Fruit fly (Drosophila melanogaster) whole organism, embryonic: ENCODE measurements around the gene Or67b.
A peak's percentile ranks its signal among the peaks of the same experiment; 100 is the strongest.

Experiments
- Aef1 ChIP-seq: fragments of 200-800 bp; sonication (Bioruptor generic); IDR thresholded peaks from 3 replicates; pipeline ENCODE4 v1.3.6; 2022; ENCODE audit warnings: missing biosample characterization, missing genetic modification characterization
- BEAF-32 ChIP-seq: fragments of 200-800 bp; sonication (Bioruptor generic); optimal IDR thresholded peaks from 3 replicates; lab custom pipeline; 2017; ENCODE audit warnings: missing biosample characterization, missing genetic modification characterization, mild to moderate bottlenecking, moderate library complexity, missing genetic modification reagents
- Bgb ChIP-seq: fragments of 200-800 bp; sonication (Bioruptor generic); IDR thresholded peaks from 2 replicates; pipeline ENCODE4 v1.3.6; 2022; ENCODE audit warnings: missing biosample characterization, missing genetic modification characterization; ENCODE audit not compliant: partially characterized antibody
- CG1233 ChIP-seq: fragments of 200-800 bp; sonication (Bioruptor generic); optimal IDR thresholded peaks from 4 replicates; lab custom pipeline; 2018; ENCODE audit warnings: missing biosample characterization, mild to moderate bottlenecking, missing genetic modification characterization
- CG13123 ChIP-seq: fragments of 200-800 bp; sonication (Bioruptor generic); optimal IDR thresholded peaks from 2 replicates; lab custom pipeline; 2016; ENCODE audit warnings: missing biosample characterization, missing genetic modification characterization
- CG13287 ChIP-seq: fragments of 200-800 bp; sonication (Bioruptor generic); IDR thresholded peaks from 2 replicates; pipeline ENCODE4 v1.3.6; 2022; ENCODE audit warnings: missing biosample characterization, missing genetic modification characterization; ENCODE audit not compliant: partially characterized antibody
- CG17568 ChIP-seq: fragments of 200-800 bp; sonication (Bioruptor generic); optimal IDR thresholded peaks from 2 replicates; lab custom pipeline; 2018; ENCODE audit warnings: missing biosample characterization, mild to moderate bottlenecking, missing genetic modification characterization, moderate library complexity
- CG18476 ChIP-seq: fragments of 200-800 bp; sonication (Bioruptor generic); optimal IDR thresholded peaks from 2 replicates; lab custom pipeline; 2016; ENCODE audit warnings: missing biosample characterization, mild to moderate bottlenecking, missing genetic modification characterization
- CG18764 ChIP-seq: fragments of 200-800 bp; sonication (Bioruptor generic); optimal IDR thresholded peaks from 3 replicates; lab custom pipeline; 2016; ENCODE audit warnings: missing biosample characterization, missing genetic modification characterization
- CG3995 ChIP-seq: fragments of 200-800 bp; sonication (Bioruptor generic); optimal IDR thresholded peaks from 3 replicates; lab custom pipeline; 2016; ENCODE audit warnings: missing biosample characterization, missing genetic modification characterization
- CG4282 ChIP-seq: fragments of 200-800 bp; sonication (Bioruptor generic); optimal IDR thresholded peaks from 2 replicates; lab custom pipeline; 2016; ENCODE audit warnings: missing biosample characterization, missing genetic modification characterization
- CG6272 ChIP-seq: fragments of 200-800 bp; sonication (Bioruptor generic); IDR thresholded peaks from 2 replicates; pipeline ENCODE4 v1.3.6; 2022; ENCODE audit warnings: missing biosample characterization, missing genetic modification characterization
- CG7556 ChIP-seq: fragments of 200-800 bp; sonication (Bioruptor generic); optimal IDR thresholded peaks from 2 replicates; lab custom pipeline; 2017; ENCODE audit warnings: missing biosample characterization, mild to moderate bottlenecking, missing genetic modification characterization
- CG9932 ChIP-seq: fragments of 200-800 bp; sonication (Bioruptor generic); IDR thresholded peaks from 2 replicates; pipeline ENCODE4 v1.3.6; 2022; ENCODE audit warnings: missing biosample characterization, missing genetic modification characterization
- Camta ChIP-seq: fragments of 200-800 bp; sonication (Bioruptor generic); optimal IDR thresholded peaks from 2 replicates; lab custom pipeline; 2016; ENCODE audit warnings: missing biosample characterization, missing genetic modification characterization
- Dbx ChIP-seq: fragments of 200-800 bp; sonication (Bioruptor generic); IDR thresholded peaks from 3 replicates; pipeline ENCODE4 v1.3.6; 2022; ENCODE audit warnings: missing biosample characterization, missing genetic modification characterization
- Dip3 ChIP-seq: fragments of 200-800 bp; sonication (Bioruptor generic); optimal IDR thresholded peaks from 3 replicates; lab custom pipeline; 2016; ENCODE audit warnings: missing biosample characterization, missing genetic modification characterization
- Dll ChIP-seq: fragments of 200-800 bp; sonication (Bioruptor generic); IDR thresholded peaks from 4 replicates; pipeline ENCODE4 v1.3.6; 2022; ENCODE audit warnings: missing biosample characterization, missing genetic modification characterization; ENCODE audit not compliant: partially characterized antibody
- Dp ChIP-seq: fragments of 200-800 bp; sonication (Bioruptor generic); optimal IDR thresholded peaks from 2 replicates; lab custom pipeline; 2018; ENCODE audit warnings: missing biosample characterization, mild to moderate bottlenecking, missing genetic modification characterization, moderate library complexity
- Hr51 ChIP-seq, 2 experiments: fragments of 200-800 bp; sonication (Bioruptor generic); optimal IDR thresholded peaks; 2 replicates in 1 of 2; 3 replicates in 1 of 2; lab custom pipeline; 2016 to 2018; ENCODE audit warnings: missing biosample characterization in 2 of 2, missing genetic modification characterization in 2 of 2, mild to moderate bottlenecking in 1 of 2, moderate library complexity in 1 of 2
- Mad ChIP-seq: fragments of 200-800 bp; sonication (Bioruptor generic); optimal IDR thresholded peaks from 2 replicates; lab custom pipeline; 2016; ENCODE audit warnings: missing biosample characterization, missing genetic modification characterization
- Mes4 ChIP-seq: fragments of 200-800 bp; sonication (Bioruptor generic); optimal IDR thresholded peaks from 2 replicates; lab custom pipeline; 2016; ENCODE audit warnings: missing biosample characterization, missing genetic modification characterization
- Mrtf ChIP-seq: fragments of 200-800 bp; sonication (Bioruptor generic); IDR thresholded peaks from 3 replicates; pipeline ENCODE4 v1.3.6; 2022; ENCODE audit warnings: missing biosample characterization, missing genetic modification characterization
- Neu2 ChIP-seq: fragments of 200-800 bp; sonication (Bioruptor generic); optimal IDR thresholded peaks from 3 replicates; lab custom pipeline; 2016; ENCODE audit warnings: missing biosample characterization, missing genetic modification characterization, borderline replicate concordance
- Oli ChIP-seq: fragments of 200-800 bp; sonication (Bioruptor generic); optimal IDR thresholded peaks from 2 replicates; lab custom pipeline; 2018; ENCODE audit warnings: missing biosample characterization, mild to moderate bottlenecking, missing genetic modification characterization, moderate library complexity
- Optix ChIP-seq: fragments of 200-800 bp; sonication (Bioruptor generic); IDR thresholded peaks from 3 replicates; pipeline ENCODE4 v1.3.6; 2022; ENCODE audit warnings: missing biosample characterization, missing genetic modification characterization
- Scr ChIP-seq: fragments of 200-800 bp; sonication (Bioruptor generic); IDR thresholded peaks from 2 replicates; pipeline ENCODE4 v1.3.6; 2022; ENCODE audit warnings: missing biosample characterization, missing genetic modification characterization; ENCODE audit not compliant: partially characterized antibody
- Six4 ChIP-seq: fragments of 200-800 bp; sonication (Bioruptor generic); optimal IDR thresholded peaks from 2 replicates; lab custom pipeline; 2016; ENCODE audit warnings: missing biosample characterization, missing genetic modification characterization
- Sry-δ ChIP-seq: fragments of 200-800 bp; sonication (Bioruptor generic); optimal IDR thresholded peaks from 2 replicates; lab custom pipeline; 2016; ENCODE audit warnings: missing biosample characterization, missing genetic modification characterization
- TFAM ChIP-seq: fragments of 200-800 bp; sonication (Bioruptor generic); optimal IDR thresholded peaks from 2 replicates; lab custom pipeline; 2017; ENCODE audit warnings: missing biosample characterization, missing genetic modification characterization, inconsistent platforms
- chif ChIP-seq, 2 experiments: fragments of 200-800 bp; sonication (Bioruptor generic); optimal IDR thresholded peaks; 3 replicates each; lab custom pipeline; 2016; ENCODE audit warnings: missing biosample characterization in 2 of 2, missing genetic modification characterization in 2 of 2
- crol ChIP-seq: fragments of 200-800 bp; sonication (Bioruptor generic); IDR thresholded peaks from 2 replicates; pipeline ENCODE4 v1.3.6; 2022; ENCODE audit warnings: missing biosample characterization, missing genetic modification characterization
- dati ChIP-seq: fragments of 200-800 bp; sonication (Bioruptor generic); IDR thresholded peaks from 2 replicates; pipeline ENCODE4 v1.3.6; 2022; ENCODE audit warnings: missing biosample characterization, missing genetic modification characterization
- gfzf ChIP-seq: fragments of 200-800 bp; sonication (Bioruptor generic); optimal IDR thresholded peaks from 2 replicates; lab custom pipeline; 2016; ENCODE audit warnings: missing biosample characterization, mild to moderate bottlenecking, missing genetic modification characterization, moderate library complexity
- gsb-n ChIP-seq: fragments of 200-800 bp; sonication (Bioruptor generic); optimal IDR thresholded peaks from 3 replicates; lab custom pipeline; 2018; ENCODE audit warnings: missing biosample characterization, mild to moderate bottlenecking, missing genetic modification characterization
- gt ChIP-seq: fragments of 200-800 bp; sonication (Bioruptor generic); IDR thresholded peaks from 2 replicates; pipeline ENCODE4 v1.3.6; 2022; ENCODE audit warnings: missing biosample characterization, missing genetic modification characterization
- h ChIP-seq: fragments of >200 bp; optimal IDR thresholded peaks from 2 replicates; lab custom pipeline; 2017
- hbn ChIP-seq: fragments of 200-800 bp; sonication (Bioruptor generic); IDR thresholded peaks from 2 replicates; pipeline ENCODE4 v1.3.6; 2022; ENCODE audit warnings: missing biosample characterization, missing genetic modification characterization; ENCODE audit not compliant: partially characterized antibody
- insv ChIP-seq, 2 experiments: fragments of 200-800 bp; sonication (Bioruptor generic); optimal IDR thresholded peaks; 3 replicates each; lab custom pipeline; 2016 to 2018; ENCODE audit warnings: missing biosample characterization in 2 of 2, missing genetic modification characterization in 2 of 2
- kay ChIP-seq: fragments of 200-800 bp; sonication (Bioruptor generic); optimal IDR thresholded peaks from 2 replicates; lab custom pipeline; 2016; ENCODE audit warnings: missing biosample characterization, missing genetic modification characterization
- klu ChIP-seq: fragments of 200-800 bp; sonication (Bioruptor generic); IDR thresholded peaks from 2 replicates; pipeline ENCODE4 v1.3.6; 2022; ENCODE audit warnings: missing biosample characterization, missing genetic modification characterization
- mirr ChIP-seq: fragments of 200-800 bp; sonication (Bioruptor generic); optimal IDR thresholded peaks from 3 replicates; lab custom pipeline; 2018; ENCODE audit warnings: missing biosample characterization, mild to moderate bottlenecking, missing genetic modification characterization
- nom ChIP-seq: fragments of 200-800 bp; sonication (Bioruptor generic); optimal IDR thresholded peaks from 2 replicates; lab custom pipeline; 2017; ENCODE audit warnings: missing biosample characterization, missing genetic modification characterization, mild to moderate bottlenecking, moderate library complexity, missing genetic modification reagents
- onecut ChIP-seq: fragments of 200-800 bp; sonication (Bioruptor generic); IDR thresholded peaks from 2 replicates; pipeline ENCODE4 v1.3.6; 2022; ENCODE audit warnings: missing biosample characterization, missing genetic modification characterization
- rib ChIP-seq: fragments of 200-800 bp; sonication (Bioruptor generic); IDR thresholded peaks from 2 replicates; pipeline ENCODE4 v1.3.6; 2022; ENCODE audit warnings: missing biosample characterization, missing genetic modification characterization
- sc ChIP-seq, 3 experiments: fragments of >200 bp in 2 of 3; fragments of 200-800 bp in 1 of 3; sonication (Bioruptor generic) in 1 of 3; optimal IDR thresholded peaks; 2 replicates in 2 of 3; 3 replicates in 1 of 3; lab custom pipeline; 2017; ENCODE audit warnings: mild to moderate bottlenecking in 1 of 3, missing biosample characterization in 1 of 3, missing genetic modification characterization in 1 of 3, missing genetic modification reagents in 1 of 3
- schlank ChIP-seq: fragments of 200-800 bp; sonication (Bioruptor generic); optimal IDR thresholded peaks from 2 replicates; lab custom pipeline; 2018; ENCODE audit warnings: missing biosample characterization, mild to moderate bottlenecking, missing genetic modification characterization
- ttk ChIP-seq: fragments of 200-800 bp; sonication (Bioruptor generic); IDR thresholded peaks from 2 replicates; pipeline ENCODE4 v2.1.2; 2022; ENCODE audit warnings: missing biosample characterization, missing genetic modification characterization
- vvl ChIP-seq: fragments of 200-800 bp; sonication (Bioruptor generic); IDR thresholded peaks from 2 replicates; pipeline ENCODE4 v1.3.6; 2022; ENCODE audit warnings: missing biosample characterization, missing genetic modification characterization
- wor ChIP-seq: fragments of 200-800 bp; sonication (Bioruptor generic); IDR thresholded peaks from 2 replicates; pipeline ENCODE4 v1.3.6; 2022; ENCODE audit warnings: missing biosample characterization, missing genetic modification characterization
- zen2 ChIP-seq: fragments of 200-800 bp; sonication (Bioruptor generic); IDR thresholded peaks from 3 replicates; pipeline ENCODE4 v1.3.6; 2022; ENCODE audit warnings: missing biosample characterization, missing genetic modification characterization; ENCODE audit not compliant: partially characterized antibody

The Or67b gene

dm6 chr3L:9629910-9630309 is 917 bp upstream of the Or67b start:
- no peak for TF ChIP-seq Aef1 (GFP tag; lab: Robert Waterston, UW)
- TF ChIP-seq gt (GFP tag; lab: Robert Waterston, UW) = no peak
- no peak for TF ChIP-seq CG1233 (GFP tag; lab: Kevin White, UChicago)
- no peak for TF ChIP-seq CG7556
- TF ChIP-seq klu (GFP tag; lab: Robert Waterston, UW) = no peak
- TF ChIP-seq CG6272 (GFP tag; lab: Robert Waterston, UW) = no peak
- TF ChIP-seq insv (GFP tag; optimal IDR thresholded peaks at IDR 0.05; lab: Kevin White, UChicago) = no peak
- TF ChIP-seq Hr51 (GFP tag; optimal IDR thresholded peaks at IDR 0.05; lab: Kevin White, UChicago) = no peak
- no peak for TF ChIP-seq CG18476 (GFP tag; lab: Kevin White, UChicago)
- no peak for TF ChIP-seq Mes4 (GFP tag; lab: Kevin White, UChicago)
- no peak for TF ChIP-seq Neu2 (GFP tag; lab: Kevin White, UChicago)
- TF ChIP-seq kay (GFP tag; lab: Kevin White, UChicago) = no peak
- no peak for TF ChIP-seq zen2 (GFP tag; lab: Robert Waterston, UW)
- no peak for TF ChIP-seq Optix
- TF ChIP-seq mirr (GFP tag; lab: Kevin White, UChicago) = no peak
- TF ChIP-seq schlank = no peak
- no peak for TF ChIP-seq gsb-n (tag; lab: Kevin White, UChicago)
- TF ChIP-seq chif (GFP tag; optimal IDR thresholded peaks at IDR 0.05; lab: Kevin White, UChicago) = no peak
- TF ChIP-seq Six4 = no peak
- peak; percentile 51 for TF ChIP-seq CG13287
- no peak for TF ChIP-seq Camta (GFP tag; lab: Kevin White, UChicago)
- TF ChIP-seq gfzf (GFP tag; lab: Kevin White, UChicago) = peak; percentile 87
- TF ChIP-seq Scr = peak; percentile 28; the same call in 1 of the 2 replicates
- TF ChIP-seq CG3995 = no peak
- no peak for TF ChIP-seq crol (GFP tag; lab: Robert Waterston, UW)
- TF ChIP-seq wor (GFP tag; lab: Robert Waterston, UW) = no peak
- peak; percentile 42 for TF ChIP-seq Dp
- TF ChIP-seq vvl (GFP tag; lab: Robert Waterston, UW) = no peak
- TF ChIP-seq Sry-δ (GFP tag; lab: Kevin White, UChicago) = peak; percentile 31
- no peak for TF ChIP-seq nom
- no peak for TF ChIP-seq hbn (GFP tag; lab: Robert Waterston, UW)
- TF ChIP-seq Dip3 (GFP tag; lab: Kevin White, UChicago) = no peak
- TF ChIP-seq h (lab: Kevin White, UChicago) = no peak
- TF ChIP-seq CG4282 = no peak
- peak; percentile 55; the same call in 1 of the 2 replicates for TF ChIP-seq Bgb (GFP tag; lab: Robert Waterston, UW)
- TF ChIP-seq Mad = no peak
- no peak for TF ChIP-seq CG18764 (GFP tag; lab: Kevin White, UChicago)
- TF ChIP-seq dati = no peak
- TF ChIP-seq CG9932 (GFP tag; lab: Robert Waterston, UW) = no peak
- TF ChIP-seq Oli (tag; lab: Kevin White, UChicago) = no peak
- no peak for TF ChIP-seq CG13123 (GFP tag; lab: Kevin White, UChicago)
- TF ChIP-seq CG17568 (GFP tag; lab: Kevin White, UChicago) = no peak
- no peak for TF ChIP-seq ttk
- TF ChIP-seq BEAF-32 = peak; percentile 42
- TF ChIP-seq onecut (GFP tag; lab: Robert Waterston, UW) = no peak
- peak; percentile 23; the same call in 1 of the 4 replicates for TF ChIP-seq Dll (GFP tag; lab: Robert Waterston, UW)
- no peak for TF ChIP-seq TFAM (GFP tag; lab: Kevin White, UChicago)
- no peak for TF ChIP-seq Mrtf (GFP tag; lab: Robert Waterston, UW)
- no peak for TF ChIP-seq Dbx
- TF ChIP-seq sc (optimal IDR thresholded peaks at IDR 0.05; lab: Kevin White, UChicago) = no peak
- TF ChIP-seq sc (GFP tag; optimal IDR thresholded peaks at IDR 0.05; lab: Kevin White, UChicago) = no peak
- TF ChIP-seq rib = no peak
